Fruit fly (Drosophila melanogaster): Measurements from ENCODE around the gene Ir87a.

- TF ChIP-seq CG8478 (optimal IDR thresholded peaks at IDR 0.05), result no peak
- TF ChIP-seq CTCF (optimal IDR thresholded peaks at IDR 0.05), result no peak
Observed at dm6 chr3R:13401722-13402296, 18.3 kb upstream of the Ir87a start, which contains the start of gene GILT1.
